Worm (Caenorhabditis elegans): ENCODE results near the gene ulp-1.

- TF ChIP-seq hlh-13 (GFP tag; optimal IDR thresholded peaks at IDR 0.05) (no peak), ama-1 (optimal IDR thresholded peaks at IDR 0.05) (no peak), madf-2 (tag; optimal IDR thresholded peaks at IDR 0.05) (no peak), ets-4 (tag; optimal IDR thresholded peaks at IDR 0.05) (no peak), ceh-31 (tag; optimal IDR thresholded peaks at IDR 0.05) (no peak), pag-3 (tag; optimal IDR thresholded peaks at IDR 0.05; ENCODE audit: borderline replicate concordance) (no peak), ceh-30 (tag; optimal IDR thresholded peaks at IDR 0.05) (no peak), sdc-2 (tag; optimal IDR thresholded peaks at IDR 0.05) (no peak)
These were observed 9.6 kb upstream of the ulp-1 start for ce11 chrIII:5179166-5179565.

Measured in whole organism, late embryonic.